Worm (Caenorhabditis elegans) whole organism, L3 larva: ENCODE data around the gene amt-2.

Experiments
- R02D3.7 ChIP-seq: fragments of 150-350 bp; optimal IDR thresholded peaks from 2 replicates; lab custom pipeline; 2014; ENCODE audit warnings: missing biosample characterization, missing genetic modification characterization
- ZK546.5 ChIP-seq: sonication (generic microtip); optimal IDR thresholded peaks from 2 replicates; lab custom pipeline; 2017; ENCODE audit warnings: missing biosample characterization, missing genetic modification characterization
- aly-2 ChIP-seq: fragments of 150-350 bp; optimal IDR thresholded peaks from 2 replicates; lab custom pipeline; 2014; ENCODE audit warnings: missing biosample characterization, missing genetic modification characterization
- ama-1 ChIP-seq: fragments of 150-350 bp; optimal IDR thresholded peaks from 2 replicates; lab custom pipeline; 2018
- ceh-82 ChIP-seq: fragments of 150-350 bp; optimal IDR thresholded peaks from 2 replicates; lab custom pipeline; 2014; ENCODE audit warnings: missing biosample characterization, missing genetic modification characterization
- daf-12 ChIP-seq: fragments of 150-350 bp; optimal IDR thresholded peaks from 2 replicates; lab custom pipeline; 2014; ENCODE audit warnings: missing biosample characterization, missing genetic modification reagents, missing genetic modification characterization
- egl-27 ChIP-seq: sonication (generic microtip); optimal IDR thresholded peaks from 4 replicates; lab custom pipeline; 2017; ENCODE audit warnings: missing biosample characterization, missing genetic modification reagents, missing genetic modification characterization
- elt-1 ChIP-seq: fragments of 150-350 bp; optimal IDR thresholded peaks from 2 replicates; lab custom pipeline; 2014; ENCODE audit warnings: missing biosample characterization, missing genetic modification characterization
- elt-2 ChIP-seq: sonication (generic microtip); optimal IDR thresholded peaks from 2 replicates; lab custom pipeline; 2016; ENCODE audit warnings: missing genetic modification reagents, mild to moderate bottlenecking, missing genetic modification characterization, missing compliant biosample characterization
- elt-3 ChIP-seq, 3 experiments: fragments of 150-350 bp in 1 of 3; sonication (generic microtip) in 2 of 3; optimal IDR thresholded peaks; 2 replicates in 2 of 3; 4 replicates in 1 of 3; lab custom pipeline; 2014 to 2017; ENCODE audit warnings: missing biosample characterization in 3 of 3, missing genetic modification characterization in 3 of 3
- eor-1 ChIP-seq, 2 experiments: fragments of 150-350 bp; optimal IDR thresholded peaks; 2 replicates each; lab custom pipeline; 2014 to 2018; ENCODE audit warnings: missing biosample characterization in 2 of 2, missing genetic modification characterization in 2 of 2
- fkh-10 ChIP-seq: sonication (generic microtip); optimal IDR thresholded peaks from 2 replicates; lab custom pipeline; 2017; ENCODE audit warnings: missing biosample characterization, missing genetic modification reagents, missing genetic modification characterization
- fkh-2 ChIP-seq: fragments of 150-350 bp; optimal IDR thresholded peaks from 2 replicates; lab custom pipeline; 2014; ENCODE audit warnings: missing biosample characterization, missing genetic modification reagents, missing genetic modification characterization
- fos-1 ChIP-seq: fragments of 150-350 bp; optimal IDR thresholded peaks from 2 replicates; lab custom pipeline; 2014; ENCODE audit warnings: missing biosample characterization, missing genetic modification characterization
- hmg-11 ChIP-seq: sonication (generic microtip); optimal IDR thresholded peaks from 2 replicates; lab custom pipeline; 2016; ENCODE audit warnings: missing genetic modification characterization, missing compliant biosample characterization
- lsy-12 ChIP-seq: sonication (generic microtip); optimal IDR thresholded peaks from 2 replicates; lab custom pipeline; 2016; ENCODE audit warnings: mild to moderate bottlenecking, missing genetic modification characterization, missing compliant biosample characterization
- mdl-1 ChIP-seq: fragments of 150-350 bp; optimal IDR thresholded peaks from 2 replicates; lab custom pipeline; 2014; ENCODE audit warnings: missing biosample characterization, missing genetic modification characterization
- nfya-1 ChIP-seq: sonication (generic microtip); optimal IDR thresholded peaks from 2 replicates; lab custom pipeline; 2017; ENCODE audit warnings: missing genetic modification characterization, mild to moderate bottlenecking, missing compliant biosample characterization, antibody characterized with exemption, moderate library complexity; ENCODE audit not compliant: insufficient read depth
- nhr-11 ChIP-seq: fragments of 150-350 bp; optimal IDR thresholded peaks from 2 replicates; lab custom pipeline; 2014; ENCODE audit warnings: missing biosample characterization, missing genetic modification characterization
- nhr-12 ChIP-seq: fragments of 150-350 bp; optimal IDR thresholded peaks from 2 replicates; lab custom pipeline; 2014; ENCODE audit warnings: missing biosample characterization, missing genetic modification characterization
- nhr-23 ChIP-seq: fragments of 150-350 bp; optimal IDR thresholded peaks from 2 replicates; lab custom pipeline; 2014; ENCODE audit warnings: missing biosample characterization, missing genetic modification reagents, missing genetic modification characterization
- nhr-237 ChIP-seq: fragments of 150-350 bp; optimal IDR thresholded peaks from 2 replicates; lab custom pipeline; 2014; ENCODE audit warnings: missing biosample characterization, missing genetic modification characterization
- nhr-25 ChIP-seq: sonication (generic microtip); optimal IDR thresholded peaks from 2 replicates; lab custom pipeline; 2017; ENCODE audit warnings: missing biosample characterization, missing genetic modification characterization
- nhr-28 ChIP-seq: fragments of 150-350 bp; optimal IDR thresholded peaks from 2 replicates; lab custom pipeline; 2014; ENCODE audit warnings: missing biosample characterization, missing genetic modification characterization
- nhr-43 ChIP-seq: sonication (generic microtip); optimal IDR thresholded peaks from 2 replicates; lab custom pipeline; 2016; ENCODE audit warnings: mild to moderate bottlenecking, missing genetic modification characterization, missing compliant biosample characterization; ENCODE audit not compliant: poor library complexity, severe bottlenecking
- nhr-76 ChIP-seq: fragments of 150-350 bp; sonication (generic microtip); optimal IDR thresholded peaks from 5 replicates; lab custom pipeline; 2014; ENCODE audit warnings: missing biosample characterization, missing genetic modification characterization
- pha-4 ChIP-seq: fragments of 150-350 bp; optimal IDR thresholded peaks from 2 replicates; lab custom pipeline; 2014; ENCODE audit warnings: missing biosample characterization, missing genetic modification reagents, missing genetic modification characterization
- pqm-1 ChIP-seq: fragments of 150-350 bp; optimal IDR thresholded peaks from 2 replicates; lab custom pipeline; 2017; ENCODE audit warnings: missing biosample characterization, missing genetic modification characterization, inconsistent platforms
- sea-2 ChIP-seq: fragments of 150-350 bp; sonication (generic microtip); optimal IDR thresholded peaks from 4 replicates; lab custom pipeline; 2014; ENCODE audit warnings: missing biosample characterization, missing genetic modification reagents, missing genetic modification characterization
- skn-1 ChIP-seq: fragments of 150-350 bp; optimal IDR thresholded peaks from 2 replicates; lab custom pipeline; 2014; ENCODE audit warnings: missing biosample characterization, missing genetic modification characterization
- snpc-4 ChIP-seq: fragments of 150-350 bp; optimal IDR thresholded peaks from 2 replicates; lab custom pipeline; 2014; ENCODE audit warnings: missing biosample characterization, missing genetic modification characterization
- tbx-2 ChIP-seq: sonication (generic microtip); optimal IDR thresholded peaks from 2 replicates; lab custom pipeline; 2016; ENCODE audit warnings: mild to moderate bottlenecking, missing genetic modification characterization, missing compliant biosample characterization
- unc-39 ChIP-seq: sonication (generic microtip); optimal IDR thresholded peaks from 4 replicates; lab custom pipeline; 2017; ENCODE audit warnings: missing biosample characterization, missing genetic modification characterization
- zag-1 ChIP-seq: fragments of 150-350 bp; optimal IDR thresholded peaks from 2 replicates; lab custom pipeline; 2014; ENCODE audit warnings: missing biosample characterization, missing genetic modification characterization
- ztf-11 ChIP-seq: fragments of 150-350 bp; optimal IDR thresholded peaks from 2 replicates; lab custom pipeline; 2014; ENCODE audit warnings: missing biosample characterization, missing genetic modification characterization
- ztf-4 ChIP-seq: fragments of 150-350 bp; optimal IDR thresholded peaks from 2 replicates; lab custom pipeline; 2014; ENCODE audit warnings: missing biosample characterization, missing genetic modification characterization

amt-2 gene

ce11 chrIV:13030467-13031299 is 11.5 kb upstream of the amt-2 start:
- TF ChIP-seq nhr-25 (tag; lab: Kevin White, UChicago) (peak; percentile 54), pha-4 (tag; lab: Kevin White, UChicago) (peak; percentile 15), pqm-1 (no peak), nfya-1 (tag; lab: Kevin White, UChicago) (peak; percentile 18)
- TF ChIP-seq, all 47 proteins: peak for 3

- no peak for TF ChIP-seq elt-1 (tag; lab: Kevin White, UChicago)
- no peak for TF ChIP-seq zag-1
- TF ChIP-seq snpc-4 (tag; lab: Kevin White, UChicago) = no peak
- TF ChIP-seq pha-4 (tag; lab: Kevin White, UChicago) = peak; percentile 64
- no peak for TF ChIP-seq skn-1 (tag; lab: Kevin White, UChicago)
- no peak for TF ChIP-seq nfya-1 (tag; lab: Kevin White, UChicago)
- no peak for TF ChIP-seq fos-1 (tag; lab: Kevin White, UChicago)
- TF ChIP-seq elt-2 = peak; percentile 59
- TF ChIP-seq pqm-1 = peak; percentile 43
- TF ChIP-seq mdl-1 (tag; lab: Kevin White, UChicago) = no peak
- TF ChIP-seq ztf-11 (tag; lab: Kevin White, UChicago) = no peak
- no peak for TF ChIP-seq ceh-82 (tag; lab: Kevin White, UChicago)
Observed at ce11 chrIV:13032153-13032552, 10.0 kb upstream of the amt-2 start.

- no peak for TF ChIP-seq nhr-28
- TF ChIP-seq mdl-1 (tag; lab: Kevin White, UChicago) = no peak
- TF ChIP-seq hmg-11 (tag; lab: Kevin White, UChicago) = no peak
- TF ChIP-seq ztf-4 (tag; lab: Kevin White, UChicago) = no peak
- TF ChIP-seq nfya-1 (tag; lab: Kevin White, UChicago) = no peak
- TF ChIP-seq nhr-237 = no peak
- no peak for TF ChIP-seq nhr-11 (tag; lab: Kevin White, UChicago)
- no peak for TF ChIP-seq eor-1 (tag; optimal IDR thresholded peaks at IDR 0.05; lab: Kevin White, UChicago)
- TF ChIP-seq nhr-43 (tag; lab: Kevin White, UChicago) = no peak
- no peak for TF ChIP-seq tbx-2 (tag; lab: Kevin White, UChicago)
- no peak for TF ChIP-seq sea-2
- no peak for TF ChIP-seq zag-1
- no peak for TF ChIP-seq R02D3.7 (tag; lab: Kevin White, UChicago)
- TF ChIP-seq daf-12 (tag; lab: Kevin White, UChicago) = no peak
- no peak for TF ChIP-seq egl-27
- TF ChIP-seq nhr-76 (tag; lab: Kevin White, UChicago) = no peak
- TF ChIP-seq nhr-23 (tag; lab: Kevin White, UChicago) = no peak
- TF ChIP-seq, all 47 proteins: peak for 0
Observed at ce11 chrIV:13033516-13033915, 8.7 kb upstream of the amt-2 start.

- no peak for TF ChIP-seq ZK546.5 (tag; lab: Kevin White, UChicago)
- TF ChIP-seq nfya-1 (tag; lab: Kevin White, UChicago) = no peak
- peak; percentile 25 for TF ChIP-seq ama-1 (lab: Kevin White, UChicago)
- TF ChIP-seq elt-2 = no peak
Observed at ce11 chrIV:13035302-13035701, 6.9 kb upstream of the amt-2 start.

DNA sequence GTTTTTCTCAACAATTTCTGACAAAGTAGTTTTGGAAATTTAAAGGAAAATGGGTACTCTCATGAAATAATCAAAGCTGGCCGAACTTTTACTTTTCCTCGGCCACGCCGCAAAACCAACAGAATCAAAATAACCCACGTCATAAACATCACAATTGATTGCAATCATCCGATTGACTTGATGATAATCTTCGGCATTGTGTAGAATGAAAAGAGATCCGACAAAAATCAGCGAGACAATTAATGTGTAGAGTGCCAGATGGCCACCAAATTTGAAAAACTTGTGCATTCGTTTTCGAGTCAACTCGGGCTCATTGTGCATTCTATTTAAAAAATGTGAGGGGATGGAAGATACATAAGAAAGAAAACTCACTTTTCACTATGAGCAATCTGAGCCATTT is 5.4 kb upstream of the amt-2 start:
- TF ChIP-seq ztf-4 (tag; lab: Kevin White, UChicago) = no peak
- no peak for TF ChIP-seq unc-39 (tag; lab: Kevin White, UChicago)
- no peak for TF ChIP-seq eor-1 (tag; optimal IDR thresholded peaks at IDR 0.05; lab: Kevin White, UChicago)
- TF ChIP-seq zag-1 = no peak
- no peak for TF ChIP-seq R02D3.7 (tag; lab: Kevin White, UChicago)
- no peak for TF ChIP-seq nhr-23 (tag; lab: Kevin White, UChicago)
- TF ChIP-seq nhr-43 (tag; lab: Kevin White, UChicago) = no peak
- TF ChIP-seq aly-2 (tag; lab: Kevin White, UChicago) = no peak
- TF ChIP-seq fkh-2 (tag; lab: Kevin White, UChicago) = no peak
- TF ChIP-seq nhr-12 (tag; lab: Kevin White, UChicago) = no peak
- no peak for TF ChIP-seq snpc-4 (tag; lab: Kevin White, UChicago)
- TF ChIP-seq fkh-10 = no peak
- no peak for TF ChIP-seq lsy-12 (tag; lab: Kevin White, UChicago)
- TF ChIP-seq nhr-11 (tag; lab: Kevin White, UChicago) = no peak
- no peak for TF ChIP-seq skn-1 (tag; lab: Kevin White, UChicago)
- TF ChIP-seq egl-27 = no peak
- TF ChIP-seq elt-3 (tag; optimal IDR thresholded peaks at IDR 0.05; lab: Kevin White, UChicago) = no peak
